Worm (Caenorhabditis elegans): ENCODE data around the gene F52H2.15.

- TF ChIP-seq hlh-30 (tag; optimal IDR thresholded peaks at IDR 0.05; ENCODE audit: insufficient read depth) (no peak), nfya-1 (tag; optimal IDR thresholded peaks at IDR 0.05) (no peak), lin-11 (tag; optimal IDR thresholded peaks at IDR 0.05) (no peak), tbx-7 (tag; optimal IDR thresholded peaks at IDR 0.05) (no peak), ets-4 (tag; optimal IDR thresholded peaks at IDR 0.05) (no peak), sox-2 (GFP tag; IDR thresholded peaks at IDR 0.05) (no peak), ahr-1 (tag; optimal IDR thresholded peaks at IDR 0.05) (no peak)
Observed at ce11 chrX:2615626-2616025, 50.5 kb downstream of the F52H2.15 start, which contains the start of gene T03G6.3.
